Worm (Caenorhabditis elegans) whole organism, L2 larva: ENCODE measurements around the gene C23G10.10.

ENCODE experiments used
- C34F6.9 ChIP-seq: fragments of 150-350 bp; optimal IDR thresholded peaks from 2 replicates; lab custom pipeline; 2014; ENCODE audit warnings: missing biosample characterization, missing genetic modification characterization
- F13H6.1 ChIP-seq: sonication (generic microtip); optimal IDR thresholded peaks from 2 replicates; lab custom pipeline; 2016; ENCODE audit warnings: missing genetic modification characterization, missing compliant biosample characterization
- R02D3.7 ChIP-seq: fragments of 150-350 bp; optimal IDR thresholded peaks from 2 replicates; lab custom pipeline; 2014; ENCODE audit warnings: missing biosample characterization, missing genetic modification characterization
- Y55F3AM.14 ChIP-seq: fragments of 200-800 bp; sonication (Bioruptor generic); optimal IDR thresholded peaks from 2 replicates; lab custom pipeline; 2018; ENCODE audit warnings: mild to moderate bottlenecking, missing genetic modification characterization, missing compliant biosample characterization
- ZK546.5 ChIP-seq: sonication (generic microtip); optimal IDR thresholded peaks from 2 replicates; lab custom pipeline; 2017; ENCODE audit warnings: missing biosample characterization, missing genetic modification characterization
- aly-2 ChIP-seq: fragments of 150-350 bp; optimal IDR thresholded peaks from 2 replicates; lab custom pipeline; 2014; ENCODE audit warnings: missing biosample characterization, missing genetic modification characterization
- ama-1 ChIP-seq: fragments of 150-350 bp; optimal IDR thresholded peaks from 2 replicates; lab custom pipeline; 2018; ENCODE audit warnings: inconsistent platforms
- ceh-16 ChIP-seq: fragments of 150-350 bp; optimal IDR thresholded peaks from 2 replicates; lab custom pipeline; 2014; ENCODE audit warnings: missing biosample characterization, missing genetic modification characterization
- ceh-82 ChIP-seq: fragments of 150-350 bp; optimal IDR thresholded peaks from 2 replicates; lab custom pipeline; 2014; ENCODE audit warnings: missing biosample characterization, missing genetic modification characterization
- crh-2 ChIP-seq: sonication (generic microtip); optimal IDR thresholded peaks from 2 replicates; lab custom pipeline; 2017; ENCODE audit warnings: missing biosample characterization, missing genetic modification characterization
- egl-27 ChIP-seq: sonication (generic microtip); optimal IDR thresholded peaks from 3 replicates; lab custom pipeline; 2017; ENCODE audit warnings: missing biosample characterization, missing genetic modification reagents, missing genetic modification characterization
- elt-3 ChIP-seq: sonication (generic microtip); optimal IDR thresholded peaks from 2 replicates; lab custom pipeline; 2017; ENCODE audit warnings: missing biosample characterization, missing genetic modification characterization
- fos-1 ChIP-seq: fragments of 150-350 bp; optimal IDR thresholded peaks from 2 replicates; lab custom pipeline; 2014; ENCODE audit warnings: missing biosample characterization, missing genetic modification characterization
- gmeb-1 ChIP-seq: fragments of 150-350 bp; optimal IDR thresholded peaks from 2 replicates; lab custom pipeline; 2014; ENCODE audit warnings: missing biosample characterization, missing genetic modification characterization
- lin-11 ChIP-seq: fragments of 150-350 bp; sonication (generic microtip); optimal IDR thresholded peaks from 2 replicates; lab custom pipeline; 2014; ENCODE audit warnings: missing biosample characterization, missing genetic modification characterization, inconsistent platforms, mixed read lengths
- lin-13 ChIP-seq: fragments of 150-350 bp; optimal IDR thresholded peaks from 2 replicates; lab custom pipeline; 2014; ENCODE audit warnings: missing biosample characterization, missing genetic modification reagents, missing genetic modification characterization
- lin-39 ChIP-seq: fragments of 150-350 bp; optimal IDR thresholded peaks from 2 replicates; lab custom pipeline; 2014; ENCODE audit warnings: missing biosample characterization, missing genetic modification reagents, missing genetic modification characterization
- mab-5 ChIP-seq: fragments of 150-350 bp; optimal IDR thresholded peaks from 2 replicates; lab custom pipeline; 2014; ENCODE audit warnings: missing biosample characterization, missing genetic modification characterization
- nhr-10 ChIP-seq: sonication (generic microtip); optimal IDR thresholded peaks from 2 replicates; lab custom pipeline; 2017; ENCODE audit warnings: missing biosample characterization, missing genetic modification characterization
- nhr-11 ChIP-seq: fragments of 150-350 bp; optimal IDR thresholded peaks from 2 replicates; lab custom pipeline; 2014; ENCODE audit warnings: missing biosample characterization, missing genetic modification characterization
- nhr-12 ChIP-seq: fragments of 150-350 bp; optimal IDR thresholded peaks from 2 replicates; lab custom pipeline; 2014; ENCODE audit warnings: missing biosample characterization, missing genetic modification characterization
- nhr-129 ChIP-seq: fragments of 150-350 bp; optimal IDR thresholded peaks from 2 replicates; lab custom pipeline; 2014; ENCODE audit warnings: missing biosample characterization, missing genetic modification characterization
- nhr-21 ChIP-seq: fragments of 150-350 bp; optimal IDR thresholded peaks from 2 replicates; lab custom pipeline; 2014; ENCODE audit warnings: missing biosample characterization, missing genetic modification characterization
- nhr-23 ChIP-seq: fragments of 150-350 bp; optimal IDR thresholded peaks from 2 replicates; lab custom pipeline; 2014; ENCODE audit warnings: missing biosample characterization, missing genetic modification reagents, missing genetic modification characterization
- nhr-237 ChIP-seq: fragments of 150-350 bp; optimal IDR thresholded peaks from 2 replicates; lab custom pipeline; 2014; ENCODE audit warnings: missing biosample characterization, missing genetic modification characterization
- nhr-6 ChIP-seq: fragments of 150-350 bp; optimal IDR thresholded peaks from 2 replicates; lab custom pipeline; 2014; ENCODE audit warnings: missing biosample characterization, missing genetic modification characterization
- nhr-77 ChIP-seq: fragments of 150-350 bp; optimal IDR thresholded peaks from 2 replicates; lab custom pipeline; 2014; ENCODE audit warnings: missing biosample characterization, missing genetic modification characterization
- peb-1 ChIP-seq: fragments of 150-350 bp; optimal IDR thresholded peaks from 2 replicates; lab custom pipeline; 2014; ENCODE audit warnings: missing biosample characterization, missing genetic modification characterization
- sem-4 ChIP-seq: fragments of 150-350 bp; optimal IDR thresholded peaks from 2 replicates; lab custom pipeline; 2014; ENCODE audit warnings: missing biosample characterization, missing genetic modification reagents, missing genetic modification characterization
- skn-1 ChIP-seq: sonication (generic microtip); optimal IDR thresholded peaks from 2 replicates; lab custom pipeline; 2017; ENCODE audit warnings: missing biosample characterization, missing genetic modification characterization
- sma-3 ChIP-seq: sonication (generic microtip); optimal IDR thresholded peaks from 2 replicates; lab custom pipeline; 2016; ENCODE audit warnings: missing genetic modification reagents, missing genetic modification characterization, missing compliant biosample characterization
- sma-9 ChIP-seq, 2 experiments: fragments of 150-350 bp in 1 of 2; sonication (generic microtip) in 1 of 2; optimal IDR thresholded peaks; 2 replicates each; lab custom pipeline; 2014 to 2016; ENCODE audit warnings: missing genetic modification characterization in 2 of 2, mild to moderate bottlenecking in 1 of 2, missing biosample characterization in 1 of 2, missing compliant biosample characterization in 1 of 2, missing genetic modification reagents in 1 of 2, moderate library complexity in 1 of 2
- snpc-4 ChIP-seq: fragments of 150-350 bp; optimal IDR thresholded peaks from 2 replicates; lab custom pipeline; 2014; ENCODE audit warnings: missing biosample characterization, missing genetic modification characterization
- unc-39 ChIP-seq: fragments of 150-350 bp; optimal IDR thresholded peaks from 2 replicates; lab custom pipeline; 2014; ENCODE audit warnings: missing biosample characterization, missing genetic modification characterization
- unc-62 ChIP-seq: fragments of 150-350 bp; optimal IDR thresholded peaks from 2 replicates; lab custom pipeline; 2014; ENCODE audit warnings: missing biosample characterization, missing genetic modification reagents, missing genetic modification characterization
- ztf-1 ChIP-seq: fragments of 200-800 bp; sonication (Bioruptor generic); conservative IDR thresholded peaks from 2 replicates; pipeline ENCODE4 v1.3.6; 2022; ENCODE audit warnings: missing genetic modification characterization, missing compliant biosample characterization
- ztf-11 ChIP-seq: sonication (generic microtip); optimal IDR thresholded peaks from 2 replicates; lab custom pipeline; 2017; ENCODE audit warnings: missing biosample characterization, missing genetic modification characterization
- ztf-4 ChIP-seq: fragments of 150-350 bp; optimal IDR thresholded peaks from 2 replicates; lab custom pipeline; 2014; ENCODE audit warnings: missing biosample characterization, missing genetic modification characterization

Gene C23G10.10

ce11 chrIII:6213915-6214314 lies at the start of gene C23G10.10:
TSS of gene C23G10.10 (minus strand) at chrIII:6214015.
- TF ChIP-seq nhr-129: no peak
- TF ChIP-seq ztf-11 (tag; lab: Kevin White, UChicago): no peak
- no peak for TF ChIP-seq F13H6.1
- TF ChIP-seq, all 48 proteins: peak for 0

- TF ChIP-seq fos-1 (no peak), ZK546.5 (tag; lab: Kevin White, UChicago) (no peak), mab-5 (no peak), sem-4 (no peak), nhr-6 (no peak), sma-9 (GFP tag; optimal IDR thresholded peaks at IDR 0.05; lab: Kevin White, UChicago) (no peak), sma-9 (tag; optimal IDR thresholded peaks at IDR 0.05; lab: Kevin White, UChicago) (no peak), nhr-12 (tag; lab: Kevin White, UChicago) (no peak), nhr-237 (tag; lab: Kevin White, UChicago) (no peak)
Observed at ce11 chrIII:6261985-6262384, 48.2 kb upstream of the C23G10.10 start, which contains the start of gene srg-4. TSS of gene srg-4 (minus strand) at chrIII:6262085.

ce11 chrIII:6260115-6260514 lies 46.3 kb upstream of the C23G10.10 start, which contains the start of gene srg-2:
TSS of gene srg-2 (minus strand) at chrIII:6260215.
- no peak for TF ChIP-seq nhr-77 (tag; lab: Kevin White, UChicago)
- no peak for TF ChIP-seq ceh-82
- no peak for TF ChIP-seq aly-2 (tag; lab: Kevin White, UChicago)
- no peak for TF ChIP-seq R02D3.7
- TF ChIP-seq lin-11 (tag; lab: Kevin White, UChicago): no peak
- no peak for TF ChIP-seq ceh-16
- TF ChIP-seq nhr-10 (tag; lab: Kevin White, UChicago): no peak
- TF ChIP-seq ztf-1: no peak
- no peak for TF ChIP-seq C34F6.9
- TF ChIP-seq unc-39 (tag; lab: Kevin White, UChicago): no peak
- TF ChIP-seq Y55F3AM.14: no peak
- no peak for TF ChIP-seq snpc-4 (tag; lab: Kevin White, UChicago)
- TF ChIP-seq nhr-21: no peak

- TF ChIP-seq nhr-6 (no peak), elt-3 (tag; lab: Kevin White, UChicago) (no peak), nhr-10 (tag; lab: Kevin White, UChicago) (no peak), nhr-23 (no peak), nhr-77 (tag; lab: Kevin White, UChicago) (no peak), gmeb-1 (tag; lab: Kevin White, UChicago) (no peak), aly-2 (tag; lab: Kevin White, UChicago) (no peak), lin-39 (tag; lab: Kevin White, UChicago) (no peak), sma-9 (GFP tag; optimal IDR thresholded peaks at IDR 0.05; lab: Kevin White, UChicago) (no peak), sma-9 (tag; optimal IDR thresholded peaks at IDR 0.05; lab: Kevin White, UChicago) (no peak), sma-3 (GFP tag; lab: Kevin White, UChicago) (no peak), crh-2 (tag; lab: Kevin White, UChicago) (no peak), lin-11 (tag; lab: Kevin White, UChicago) (no peak), R02D3.7 (no peak), nhr-12 (tag; lab: Kevin White, UChicago) (no peak), ztf-4 (no peak), egl-27 (tag; lab: Kevin White, UChicago) (no peak), Y55F3AM.14 (no peak)
Observed at ce11 chrIII:6258262-6258661, 44.4 kb upstream of the C23G10.10 start, which contains the start of gene srg-1. TSS of gene srg-1 (minus strand) at chrIII:6258362.

ce11 chrIII:6256675-6257074 lies 42.9 kb upstream of the C23G10.10 start, which contains the start of gene srg-9:
TSS of gene srg-9 (minus strand) at chrIII:6256775.
- no peak for TF ChIP-seq nhr-23
- TF ChIP-seq skn-1: no peak
- TF ChIP-seq lin-11 (tag; lab: Kevin White, UChicago): no peak
- no peak for TF ChIP-seq R02D3.7
- no peak for TF ChIP-seq peb-1 (tag; lab: Kevin White, UChicago)
- no peak for TF ChIP-seq ama-1
- TF ChIP-seq snpc-4 (tag; lab: Kevin White, UChicago): no peak
- no peak for TF ChIP-seq unc-62 (GFP tag; lab: Kevin White, UChicago)
- TF ChIP-seq nhr-11 (tag; lab: Kevin White, UChicago): no peak
- TF ChIP-seq lin-13 (GFP tag; lab: Kevin White, UChicago): no peak
- no peak for TF ChIP-seq sem-4
- TF ChIP-seq lin-39 (tag; lab: Kevin White, UChicago): no peak
- no peak for TF ChIP-seq egl-27 (tag; lab: Kevin White, UChicago)
